Worm (Caenorhabditis elegans) whole organism, L4 larva: Measurements from ENCODE around the gene Y57G11A.4.

ENCODE experiments used
- D1046.2 ChIP-seq: fragments of 200-800 bp; sonication (Bioruptor generic); IDR thresholded peaks from 2 replicates; pipeline ENCODE4 v1.3.6; 2022; ENCODE audit warnings: missing genetic modification characterization, missing compliant biosample characterization
- F10B5.3 ChIP-seq: sonication (generic microtip); optimal IDR thresholded peaks from 2 replicates; lab custom pipeline; 2016; ENCODE audit warnings: mild to moderate bottlenecking, missing genetic modification characterization, missing compliant biosample characterization
- F44E2.7 ChIP-seq: fragments of 200-800 bp; sonication (Bioruptor generic); IDR thresholded peaks from 2 replicates; pipeline ENCODE4 v2.1.2; 2022; ENCODE audit warnings: missing genetic modification characterization, missing compliant biosample characterization
- F49E8.2 ChIP-seq: sonication (generic microtip); optimal IDR thresholded peaks from 2 replicates; lab custom pipeline; 2016; ENCODE audit warnings: missing compliant biosample characterization, mild to moderate bottlenecking, missing genetic modification characterization, borderline replicate concordance
- ZK337.2 ChIP-seq: fragments of 200-800 bp; sonication (Bioruptor generic); IDR thresholded peaks from 2 replicates; pipeline ENCODE4 v1.3.6; 2022; ENCODE audit warnings: missing genetic modification reagents, missing genetic modification characterization, missing compliant biosample characterization
- attf-4 ChIP-seq: sonication (generic microtip); optimal IDR thresholded peaks from 3 replicates; lab custom pipeline; 2017; ENCODE audit warnings: missing biosample characterization, missing genetic modification characterization
- ceh-44 ChIP-seq: fragments of 200-800 bp; sonication (Bioruptor generic); IDR thresholded peaks from 2 replicates; pipeline ENCODE4 v1.3.6; 2022; ENCODE audit warnings: missing genetic modification reagents, missing genetic modification characterization, missing compliant biosample characterization
- daf-12 ChIP-seq: fragments of 150-350 bp; optimal IDR thresholded peaks from 2 replicates; lab custom pipeline; 2014; ENCODE audit warnings: missing biosample characterization, missing genetic modification reagents, missing genetic modification characterization
- daf-16 ChIP-seq, 3 experiments: sonication (generic microtip); optimal IDR thresholded peaks; 2 replicates each; lab custom pipeline; 2016 to 2017; ENCODE audit warnings: missing genetic modification characterization in 3 of 3, missing genetic modification reagents in 3 of 3, mild to moderate bottlenecking in 2 of 3, missing compliant biosample characterization in 2 of 3, missing biosample characterization in 1 of 3, moderate library complexity in 1 of 3
- daf-19 ChIP-seq: fragments of 200-800 bp; sonication (Bioruptor generic); conservative IDR thresholded peaks from 2 replicates; pipeline ENCODE4 v1.3.6; 2022; ENCODE audit warnings: missing genetic modification characterization, missing compliant biosample characterization
- dmd-6 ChIP-seq: fragments of 200-800 bp; sonication (Bioruptor generic); IDR thresholded peaks from 2 replicates; pipeline ENCODE4 v1.3.6; 2022; ENCODE audit warnings: missing genetic modification reagents, missing genetic modification characterization, missing compliant biosample characterization
- dve-1 ChIP-seq: sonication (generic microtip); optimal IDR thresholded peaks from 2 replicates; lab custom pipeline; 2017; ENCODE audit warnings: antibody characterized with exemption, mild to moderate bottlenecking, missing genetic modification characterization, missing compliant biosample characterization; ENCODE audit not compliant: insufficient read depth
- fos-1 ChIP-seq: fragments of 150-350 bp; optimal IDR thresholded peaks from 2 replicates; lab custom pipeline; 2014; ENCODE audit warnings: missing biosample characterization, missing genetic modification characterization
- hmg-1.1 ChIP-seq: fragments of 200-800 bp; sonication (Bioruptor generic); IDR thresholded peaks from 2 replicates; pipeline ENCODE4 v1.3.6; 2022; ENCODE audit warnings: missing genetic modification reagents, missing genetic modification characterization, missing compliant biosample characterization
- lin-15B ChIP-seq: fragments of 150-350 bp; sonication (generic microtip); optimal IDR thresholded peaks from 3 replicates; lab custom pipeline; 2014; ENCODE audit warnings: missing biosample characterization, missing genetic modification characterization
- lir-3 ChIP-seq: sonication (generic microtip); optimal IDR thresholded peaks from 2 replicates; lab custom pipeline; 2016; ENCODE audit warnings: mild to moderate bottlenecking, missing genetic modification characterization, missing compliant biosample characterization
- mep-1 ChIP-seq: fragments of 150-350 bp; sonication (generic microtip); optimal IDR thresholded peaks from 3 replicates; lab custom pipeline; 2014; ENCODE audit warnings: missing biosample characterization, missing genetic modification characterization
- mes-2 ChIP-seq: sonication (generic microtip); optimal IDR thresholded peaks from 2 replicates; lab custom pipeline; 2016; ENCODE audit warnings: missing genotype, mild to moderate bottlenecking, missing genetic modification characterization, missing compliant biosample characterization; ENCODE audit not compliant: poor library complexity, severe bottlenecking
- nhr-102 ChIP-seq: sonication (generic microtip); optimal IDR thresholded peaks from 2 replicates; lab custom pipeline; 2016; ENCODE audit warnings: mild to moderate bottlenecking, missing genetic modification characterization, moderate library complexity, missing compliant biosample characterization
- nhr-11 ChIP-seq: fragments of 150-350 bp; optimal IDR thresholded peaks from 2 replicates; lab custom pipeline; 2014; ENCODE audit warnings: missing biosample characterization, missing genetic modification characterization
- pqm-1 ChIP-seq: sonication (generic microtip); optimal IDR thresholded peaks from 2 replicates; lab custom pipeline; 2017; ENCODE audit warnings: missing biosample characterization, missing genetic modification characterization
- rbr-2 ChIP-seq: sonication (generic microtip); optimal IDR thresholded peaks from 2 replicates; lab custom pipeline; 2016; ENCODE audit warnings: missing genotype, missing genetic modification characterization, missing compliant biosample characterization
- sdz-12 ChIP-seq: fragments of 200-800 bp; sonication (Bioruptor generic); optimal IDR thresholded peaks from 2 replicates; lab custom pipeline; 2018; ENCODE audit warnings: mild to moderate bottlenecking, missing genetic modification characterization, missing compliant biosample characterization
- set-16 ChIP-seq: fragments of 200-800 bp; sonication (Bioruptor generic); IDR thresholded peaks from 2 replicates; pipeline ENCODE4 v1.3.6; 2022; ENCODE audit warnings: missing genetic modification reagents, missing genetic modification characterization, missing compliant biosample characterization
- snpc-1.2 ChIP-seq: fragments of 200-800 bp; sonication (Bioruptor generic); IDR thresholded peaks from 2 replicates; pipeline ENCODE4 v1.3.6; 2022; ENCODE audit warnings: missing genetic modification reagents, missing genetic modification characterization, missing compliant biosample characterization
- unc-62 ChIP-seq, 3 experiments: fragments of 150-350 bp in 1 of 3; sonication (generic microtip); optimal IDR thresholded peaks in 2 of 3; peaks in 1 of 3; 1 replicate in 1 of 3; 2 replicates in 2 of 3; lab custom pipeline; 2014 to 2017; ENCODE audit warnings: missing biosample characterization in 3 of 3, missing genetic modification characterization in 3 of 3, missing genetic modification reagents in 3 of 3, missing genotype in 1 of 3
- zag-1 ChIP-seq: fragments of 150-350 bp; optimal IDR thresholded peaks from 2 replicates; lab custom pipeline; 2014; ENCODE audit warnings: missing biosample characterization, missing genetic modification characterization
- zfp-2 ChIP-seq: sonication (generic microtip); optimal IDR thresholded peaks from 2 replicates; lab custom pipeline; 2016; ENCODE audit warnings: mild to moderate bottlenecking, missing genetic modification characterization, missing compliant biosample characterization
- ztf-7 ChIP-seq: fragments of 150-350 bp; optimal IDR thresholded peaks from 2 replicates; lab custom pipeline; 2014; ENCODE audit warnings: missing biosample characterization, missing genetic modification characterization

The Y57G11A.4 gene

ce11 chrIV:14480565-14480964 lies 1.5 kb upstream of the Y57G11A.4 start:
- TF ChIP-seq snpc-1.2 (GFP tag; lab: Robert Waterston, UW) = peak; percentile 57; the same call in 1 of the 2 replicates

DNA sequence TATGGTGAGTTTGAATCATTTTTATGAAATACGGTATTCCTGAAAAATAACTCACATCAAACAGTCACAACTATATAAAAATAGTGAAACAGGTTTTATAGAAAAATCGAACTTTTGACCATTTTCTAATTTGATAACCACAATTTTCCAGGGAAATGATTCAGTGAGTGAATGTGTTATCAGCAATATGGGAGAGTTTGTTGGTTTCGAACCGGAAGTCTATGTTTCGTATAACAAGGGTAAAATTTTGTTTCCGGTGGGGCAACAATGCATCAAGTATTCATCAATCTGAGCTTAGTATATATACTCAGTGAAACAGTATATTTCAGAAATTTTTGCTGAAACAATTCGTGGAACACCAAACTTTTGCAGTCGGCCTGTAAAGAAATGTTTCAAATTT lies 1.3 kb downstream of the Y57G11A.4 start:
- TF ChIP-seq zag-1 (tag; lab: Kevin White, UChicago) (no peak), lin-15B (no peak), D1046.2 (GFP tag; lab: Robert Waterston, UW) (no peak), zfp-2 (tag; lab: Kevin White, UChicago) (no peak), pqm-1 (tag; lab: Kevin White, UChicago) (peak; percentile 47), dmd-6 (GFP tag; lab: Robert Waterston, UW) (peak; percentile 23; the same call in 1 of the 2 replicates), dve-1 (tag; lab: Kevin White, UChicago) (peak; percentile 2), sdz-12 (GFP tag; lab: Kevin White, UChicago) (no peak), daf-16 (GFP tag; optimal IDR thresholded peaks at IDR 0.05; lab: Kevin White, UChicago) (no peak), daf-16 (tag; optimal IDR thresholded peaks at IDR 0.05; lab: Kevin White, UChicago) (peak; percentile 41)

- TF ChIP-seq mep-1 (tag; lab: Kevin White, UChicago) (no peak), set-16 (GFP tag; lab: Robert Waterston, UW) (no peak), F49E8.2 (tag; lab: Kevin White, UChicago) (no peak)
- TF ChIP-seq, all 104 proteins: peak for 0
Observed at ce11 chrIV:14491135-14491534, 9.1 kb downstream of the Y57G11A.4 start.

- TF ChIP-seq attf-4 (tag; lab: Kevin White, UChicago) (no peak), unc-62 (GFP tag; optimal IDR thresholded peaks at IDR 0.05 in 1 of 2; lab: Kevin White, UChicago) (peak in 1 of 2 experiments; percentile 49), unc-62 (tag; optimal IDR thresholded peaks at IDR 0.05; lab: Kevin White, UChicago) (no peak), nhr-102 (tag; lab: Kevin White, UChicago) (no peak), snpc-1.2 (GFP tag; lab: Robert Waterston, UW) (peak; percentile 74), ZK337.2 (GFP tag; lab: Robert Waterston, UW) (no peak), daf-19 (GFP tag; lab: Robert Waterston, UW) (no peak)
Observed at ce11 chrIV:14495474-14495873, 13.4 kb downstream of the Y57G11A.4 start.

DNA sequence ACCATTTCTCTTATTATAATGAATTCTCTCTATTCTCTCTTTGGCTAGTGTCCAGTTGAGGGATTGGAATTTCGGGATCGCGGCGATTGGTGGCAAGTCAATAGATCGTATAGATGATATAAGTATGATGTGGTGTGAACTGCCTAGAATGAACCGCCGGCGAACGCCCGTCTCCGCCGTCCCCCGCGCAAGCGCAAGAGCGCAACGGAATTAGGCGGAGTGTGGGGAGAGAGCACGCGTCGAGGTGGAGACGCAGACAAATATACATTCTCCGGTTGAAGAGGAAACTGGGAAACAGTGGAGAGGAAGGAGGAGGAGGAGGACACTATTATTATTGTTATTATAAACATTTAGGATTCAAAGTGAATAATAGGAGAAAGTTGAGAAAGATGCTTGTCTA lies 14.4 kb downstream of the Y57G11A.4 start:
- TF ChIP-seq set-16 (GFP tag; lab: Robert Waterston, UW) = peak; percentile 61
- no peak for TF ChIP-seq nhr-11 (tag; lab: Kevin White, UChicago)
- TF ChIP-seq ztf-7 = no peak
- TF ChIP-seq daf-12 (tag; lab: Kevin White, UChicago) = no peak
- peak; percentile 41 for TF ChIP-seq F10B5.3
- TF ChIP-seq rbr-2 = peak; percentile 19
- TF ChIP-seq, all 104 proteins: peak for 3

DNA sequence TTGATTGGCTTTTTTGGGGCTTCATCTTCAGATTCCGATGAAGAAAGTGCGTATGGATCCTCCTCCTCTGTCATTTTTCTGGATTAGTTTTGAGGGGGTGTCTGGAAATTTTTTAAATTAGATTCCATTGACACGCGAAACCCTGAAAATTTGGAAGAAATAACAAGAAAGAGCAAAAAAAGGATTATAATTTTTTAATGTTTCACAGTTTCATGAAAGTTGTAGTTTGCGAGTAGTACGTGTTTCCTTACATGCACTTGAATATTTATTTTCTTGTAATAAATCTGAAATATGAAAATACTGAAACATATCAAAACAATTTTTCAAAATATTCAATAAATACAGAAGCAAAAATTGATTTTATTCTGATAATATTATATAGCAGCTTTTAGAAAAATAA lies 23.0 kb downstream of the Y57G11A.4 start, which contains the start of gene tag-273:
Gene tag-273 (minus strand): TSS at position 101 of the 400 bp plus-strand sequence.
- TF ChIP-seq lin-15B (no peak), F49E8.2 (tag; lab: Kevin White, UChicago) (no peak), ceh-44 (GFP tag; lab: Robert Waterston, UW) (no peak), lir-3 (tag; lab: Kevin White, UChicago) (no peak), mes-2 (tag; lab: Kevin White, UChicago) (no peak), hmg-1.1 (GFP tag; lab: Robert Waterston, UW) (no peak), nhr-11 (tag; lab: Kevin White, UChicago) (no peak), F44E2.7 (GFP tag; lab: Robert Waterston, UW) (no peak), fos-1 (no peak), zfp-2 (tag; lab: Kevin White, UChicago) (no peak)
